Worm (Caenorhabditis elegans): Measurements from ENCODE around the gene haao-1.

The haao-1 gene

DNA sequence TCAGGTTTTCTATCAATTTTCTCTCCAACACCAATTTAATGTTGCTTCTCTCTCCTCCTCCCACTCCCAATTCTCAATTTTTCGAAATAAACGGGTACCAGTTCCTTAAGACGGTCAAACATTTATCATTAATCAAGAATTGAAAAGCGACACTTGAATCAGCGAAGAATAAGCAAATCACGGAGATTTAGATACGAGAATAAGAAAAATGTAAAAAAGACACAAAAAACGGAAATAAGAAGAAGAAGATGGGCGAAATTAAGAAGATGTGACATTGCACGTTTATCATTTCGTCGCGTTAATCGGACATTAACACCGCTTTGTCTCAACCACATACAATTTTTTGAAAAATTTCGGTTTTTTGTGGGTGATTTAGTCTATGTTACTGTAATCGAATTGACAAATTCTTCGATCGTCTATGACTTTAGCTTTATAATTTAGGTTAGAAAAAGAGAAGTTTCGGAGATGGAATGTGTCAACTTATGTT, at the start of gene haao-1 (continued):
- no peak for TF ChIP-seq pax-3 (tag; optimal IDR thresholded peaks at IDR 0.05)
- TF ChIP-seq mef-2 (tag; optimal IDR thresholded peaks at IDR 0.05) = no peak
- TF ChIP-seq unc-86 (tag; optimal IDR thresholded peaks at IDR 0.05) = no peak
- TF ChIP-seq efl-1 (optimal IDR thresholded peaks at IDR 0.05) = no peak
- no peak for TF ChIP-seq efl-1 (GFP tag; optimal IDR thresholded peaks at IDR 0.05 in 1 of 2)
- TF ChIP-seq nhr-85 (tag) = peak; percentile 77
- no peak for TF ChIP-seq vab-15 (tag; optimal IDR thresholded peaks at IDR 0.05)
- TF ChIP-seq ceh-8 (GFP tag; optimal IDR thresholded peaks at IDR 0.05) = no peak
- no peak for TF ChIP-seq mdl-1 (tag; optimal IDR thresholded peaks at IDR 0.05)
- TF ChIP-seq hpl-2 (GFP tag; optimal IDR thresholded peaks at IDR 0.05) = no peak
- peak; percentile 36 for TF ChIP-seq nhr-71 (tag; optimal IDR thresholded peaks at IDR 0.05)
- TF ChIP-seq pag-3 (tag; optimal IDR thresholded peaks at IDR 0.05; ENCODE audit: borderline replicate concordance, insufficient read depth) = no peak
- no peak for TF ChIP-seq lir-3 (tag; optimal IDR thresholded peaks at IDR 0.05; ENCODE audit: poor library complexity)

DNA sequence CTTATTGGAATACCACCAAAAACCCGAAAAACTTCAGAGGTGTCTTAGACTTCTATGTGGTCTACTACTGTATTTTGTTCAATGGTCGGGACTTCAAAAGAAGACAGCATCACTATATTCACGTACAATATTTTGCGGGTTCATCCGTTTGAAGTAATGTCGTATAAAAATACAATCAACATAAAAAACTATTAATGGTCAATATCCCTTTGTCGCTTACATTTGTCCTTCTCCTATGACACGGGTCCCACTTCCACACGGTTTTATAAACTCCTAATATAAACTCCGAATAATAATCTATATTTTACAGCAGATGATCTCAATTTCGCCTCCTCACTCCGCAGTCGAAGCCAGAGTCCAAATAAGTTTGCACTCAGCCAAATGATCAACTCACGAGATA, 47.2 kb upstream of the haao-1 start:
- TF ChIP-seq aha-1 (tag; optimal IDR thresholded peaks at IDR 0.05) (no peak), unc-86 (tag; optimal IDR thresholded peaks at IDR 0.05) (no peak), lin-13 (GFP tag; optimal IDR thresholded peaks at IDR 0.05) (no peak), lir-3 (tag; optimal IDR thresholded peaks at IDR 0.05; ENCODE audit: poor library complexity) (no peak), sup-37 (GFP tag; optimal IDR thresholded peaks at IDR 0.05) (no peak), lin-14 (GFP tag; optimal IDR thresholded peaks at IDR 0.05) (no peak), ama-1 (optimal IDR thresholded peaks at IDR 0.05) (no peak), fos-1 (tag; optimal IDR thresholded peaks at IDR 0.05) (no peak), nhr-85 (tag) (no peak), isw-1 (GFP tag; IDR thresholded peaks at IDR 0.05) (no peak), jun-1 (tag; optimal IDR thresholded peaks at IDR 0.05) (no peak), fkh-4 (tag; optimal IDR thresholded peaks at IDR 0.05; ENCODE audit: borderline replicate concordance) (no peak), tbx-2 (tag; optimal IDR thresholded peaks at IDR 0.05) (no peak), unc-98 (GFP tag; IDR thresholded peaks at IDR 0.05) (no peak), dpl-1 (GFP tag; optimal IDR thresholded peaks at IDR 0.05) (no peak), snpc-4 (tag; optimal IDR thresholded peaks at IDR 0.05) (no peak), nhr-237 (tag; optimal IDR thresholded peaks at IDR 0.05) (no peak), elt-2 (tag; optimal IDR thresholded peaks at IDR 0.05) (no peak), nhr-84 (tag; optimal IDR thresholded peaks at IDR 0.05) (no peak), efl-1 (optimal IDR thresholded peaks at IDR 0.05) (no peak), efl-1 (GFP tag; optimal IDR thresholded peaks at IDR 0.05 in 1 of 2) (no peak)

DNA sequence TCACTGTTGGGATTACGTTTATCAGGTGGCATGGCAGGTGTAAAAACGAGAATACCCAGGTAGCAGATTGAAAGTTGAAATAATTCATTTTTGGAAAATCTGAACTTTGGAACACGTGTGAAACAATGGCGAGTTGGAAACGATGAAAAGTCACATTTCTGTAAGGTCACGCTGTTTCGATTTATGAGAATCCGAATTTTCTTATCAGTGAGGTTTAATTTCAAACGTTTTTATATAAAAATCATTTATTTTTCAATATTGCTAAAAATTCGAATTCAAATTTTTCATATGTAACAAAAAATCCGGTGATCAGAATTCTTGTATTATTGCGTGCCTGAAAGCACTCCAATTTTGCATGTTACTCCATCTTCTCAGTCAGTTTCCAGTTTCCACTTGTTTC, 42.1 kb upstream of the haao-1 start, which contains the start of gene F07D3.3:
TSS of gene F07D3.3 (minus strand) at position 101 of the 400 bp plus-strand sequence.
- TF ChIP-seq nhr-12 (tag; optimal IDR thresholded peaks at IDR 0.05) = no peak
- TF ChIP-seq nhr-11 (tag; optimal IDR thresholded peaks at IDR 0.05) = no peak
- no peak for TF ChIP-seq jun-1 (tag; optimal IDR thresholded peaks at IDR 0.05)
- no peak for TF ChIP-seq nhr-47 (tag; optimal IDR thresholded peaks at IDR 0.05)
- TF ChIP-seq Y116A8C.19 (tag; optimal IDR thresholded peaks at IDR 0.05; ENCODE audit: borderline replicate concordance) = no peak
- TF ChIP-seq ztf-11 (tag; optimal IDR thresholded peaks at IDR 0.05) = no peak
- no peak for TF ChIP-seq lsy-2 (tag; optimal IDR thresholded peaks at IDR 0.05)

ce11 chrV:9465529-9465928, 39.2 kb upstream of the haao-1 start:
- TF ChIP-seq nhr-85 (tag) (no peak), ztf-4 (tag; optimal IDR thresholded peaks at IDR 0.05) (no peak), F16B12.6 (tag; optimal IDR thresholded peaks at IDR 0.05) (no peak), pag-3 (tag; optimal IDR thresholded peaks at IDR 0.05; ENCODE audit: borderline replicate concordance, insufficient read depth) (no peak), snpc-4 (tag; optimal IDR thresholded peaks at IDR 0.05) (no peak), aha-1 (tag; optimal IDR thresholded peaks at IDR 0.05) (no peak), egl-27 (tag; optimal IDR thresholded peaks at IDR 0.05) (no peak), nhr-77 (tag; optimal IDR thresholded peaks at IDR 0.05) (no peak), elt-2 (tag; optimal IDR thresholded peaks at IDR 0.05) (no peak), aly-2 (tag; optimal IDR thresholded peaks at IDR 0.05) (no peak), nhr-71 (tag; optimal IDR thresholded peaks at IDR 0.05) (peak; percentile 35), nhr-11 (tag; optimal IDR thresholded peaks at IDR 0.05) (no peak), nhr-84 (tag; optimal IDR thresholded peaks at IDR 0.05) (no peak), ceh-63 (GFP tag; optimal IDR thresholded peaks at IDR 0.05) (no peak), zip-4 (GFP tag; optimal IDR thresholded peaks at IDR 0.05) (no peak), efl-1 (optimal IDR thresholded peaks at IDR 0.05) (no peak), efl-1 (GFP tag; optimal IDR thresholded peaks at IDR 0.05 in 1 of 2) (no peak), hlh-4 (tag; optimal IDR thresholded peaks at IDR 0.05) (no peak), unc-130 (tag; optimal IDR thresholded peaks at IDR 0.05) (no peak), sox-4 (tag; optimal IDR thresholded peaks at IDR 0.05) (peak; percentile 45), sup-37 (GFP tag; optimal IDR thresholded peaks at IDR 0.05) (no peak), C16A3.4 (tag; optimal IDR thresholded peaks at IDR 0.05) (no peak), unc-62 (GFP tag; optimal IDR thresholded peaks at IDR 0.05) (no peak), lir-3 (tag; optimal IDR thresholded peaks at IDR 0.05; ENCODE audit: poor library complexity) (no peak), pax-3 (tag; optimal IDR thresholded peaks at IDR 0.05) (peak; percentile 80)

Measured in whole organism, L1 larva.